Worm (Caenorhabditis elegans) whole organism, L2 larva: Measurements from ENCODE around the gene nkat-1.

Experiments
- C34F6.9 ChIP-seq: fragments of 150-350 bp; optimal IDR thresholded peaks from 2 replicates; lab custom pipeline; 2014; ENCODE audit warnings: missing biosample characterization, missing genetic modification characterization
- F13H6.1 ChIP-seq: sonication (generic microtip); optimal IDR thresholded peaks from 2 replicates; lab custom pipeline; 2016; ENCODE audit warnings: missing genetic modification characterization, missing compliant biosample characterization
- R02D3.7 ChIP-seq: fragments of 150-350 bp; optimal IDR thresholded peaks from 2 replicates; lab custom pipeline; 2014; ENCODE audit warnings: missing biosample characterization, missing genetic modification characterization
- ZK546.5 ChIP-seq: sonication (generic microtip); optimal IDR thresholded peaks from 2 replicates; lab custom pipeline; 2017; ENCODE audit warnings: missing biosample characterization, missing genetic modification characterization
- alr-1 ChIP-seq: fragments of 150-350 bp; optimal IDR thresholded peaks from 2 replicates; lab custom pipeline; 2014; ENCODE audit warnings: missing biosample characterization, missing genetic modification characterization
- aly-2 ChIP-seq: fragments of 150-350 bp; optimal IDR thresholded peaks from 2 replicates; lab custom pipeline; 2014; ENCODE audit warnings: missing biosample characterization, missing genetic modification characterization
- blmp-1 ChIP-seq: sonication (generic microtip); optimal IDR thresholded peaks from 2 replicates; lab custom pipeline; 2017; ENCODE audit warnings: missing genetic modification characterization, mild to moderate bottlenecking, missing compliant biosample characterization, antibody characterized with exemption, moderate library complexity; ENCODE audit not compliant: insufficient read depth
- ceh-16 ChIP-seq: fragments of 150-350 bp; optimal IDR thresholded peaks from 2 replicates; lab custom pipeline; 2014; ENCODE audit warnings: missing biosample characterization, missing genetic modification characterization
- ceh-82 ChIP-seq: fragments of 150-350 bp; optimal IDR thresholded peaks from 2 replicates; lab custom pipeline; 2014; ENCODE audit warnings: missing biosample characterization, missing genetic modification characterization
- egl-27 ChIP-seq: sonication (generic microtip); optimal IDR thresholded peaks from 3 replicates; lab custom pipeline; 2017; ENCODE audit warnings: missing biosample characterization, missing genetic modification reagents, missing genetic modification characterization
- fos-1 ChIP-seq: fragments of 150-350 bp; optimal IDR thresholded peaks from 2 replicates; lab custom pipeline; 2014; ENCODE audit warnings: missing biosample characterization, missing genetic modification characterization
- lin-11 ChIP-seq: fragments of 150-350 bp; sonication (generic microtip); optimal IDR thresholded peaks from 2 replicates; lab custom pipeline; 2014; ENCODE audit warnings: missing biosample characterization, missing genetic modification characterization, inconsistent platforms, mixed read lengths
- lin-13 ChIP-seq: fragments of 150-350 bp; optimal IDR thresholded peaks from 2 replicates; lab custom pipeline; 2014; ENCODE audit warnings: missing biosample characterization, missing genetic modification reagents, missing genetic modification characterization
- lin-39 ChIP-seq: fragments of 150-350 bp; optimal IDR thresholded peaks from 2 replicates; lab custom pipeline; 2014; ENCODE audit warnings: missing biosample characterization, missing genetic modification reagents, missing genetic modification characterization
- mbf-1 ChIP-seq: sonication (generic microtip); optimal IDR thresholded peaks from 2 replicates; lab custom pipeline; 2017; ENCODE audit warnings: missing biosample characterization, missing genetic modification characterization
- mdl-1 ChIP-seq, 2 experiments: fragments of 150-350 bp in 1 of 2; sonication (generic microtip) in 1 of 2; optimal IDR thresholded peaks; 2 replicates each; lab custom pipeline; 2017; ENCODE audit warnings: missing biosample characterization in 2 of 2, missing genetic modification characterization in 2 of 2
- nhr-11 ChIP-seq: fragments of 150-350 bp; optimal IDR thresholded peaks from 2 replicates; lab custom pipeline; 2014; ENCODE audit warnings: missing biosample characterization, missing genetic modification characterization
- nhr-129 ChIP-seq: fragments of 150-350 bp; optimal IDR thresholded peaks from 2 replicates; lab custom pipeline; 2014; ENCODE audit warnings: missing biosample characterization, missing genetic modification characterization
- nhr-21 ChIP-seq: fragments of 150-350 bp; optimal IDR thresholded peaks from 2 replicates; lab custom pipeline; 2014; ENCODE audit warnings: missing biosample characterization, missing genetic modification characterization
- nhr-23 ChIP-seq: fragments of 150-350 bp; optimal IDR thresholded peaks from 2 replicates; lab custom pipeline; 2014; ENCODE audit warnings: missing biosample characterization, missing genetic modification reagents, missing genetic modification characterization
- nhr-237 ChIP-seq: fragments of 150-350 bp; optimal IDR thresholded peaks from 2 replicates; lab custom pipeline; 2014; ENCODE audit warnings: missing biosample characterization, missing genetic modification characterization
- nhr-25 ChIP-seq: fragments of 150-350 bp; sonication (generic microtip); optimal IDR thresholded peaks from 3 replicates; lab custom pipeline; 2014; ENCODE audit warnings: missing biosample characterization, missing genetic modification characterization
- skn-1 ChIP-seq: sonication (generic microtip); optimal IDR thresholded peaks from 2 replicates; lab custom pipeline; 2017; ENCODE audit warnings: missing biosample characterization, missing genetic modification characterization
- sma-3 ChIP-seq: sonication (generic microtip); optimal IDR thresholded peaks from 2 replicates; lab custom pipeline; 2016; ENCODE audit warnings: missing genetic modification reagents, missing genetic modification characterization, missing compliant biosample characterization
- sma-9 ChIP-seq, 2 experiments: fragments of 150-350 bp in 1 of 2; sonication (generic microtip) in 1 of 2; optimal IDR thresholded peaks; 2 replicates each; lab custom pipeline; 2014 to 2016; ENCODE audit warnings: missing genetic modification characterization in 2 of 2, mild to moderate bottlenecking in 1 of 2, missing biosample characterization in 1 of 2, missing compliant biosample characterization in 1 of 2, missing genetic modification reagents in 1 of 2, moderate library complexity in 1 of 2
- snpc-4 ChIP-seq: fragments of 150-350 bp; optimal IDR thresholded peaks from 2 replicates; lab custom pipeline; 2014; ENCODE audit warnings: missing biosample characterization, missing genetic modification characterization
- unc-39 ChIP-seq: fragments of 150-350 bp; optimal IDR thresholded peaks from 2 replicates; lab custom pipeline; 2014; ENCODE audit warnings: missing biosample characterization, missing genetic modification characterization
- unc-62 ChIP-seq: fragments of 150-350 bp; optimal IDR thresholded peaks from 2 replicates; lab custom pipeline; 2014; ENCODE audit warnings: missing biosample characterization, missing genetic modification reagents, missing genetic modification characterization
- zag-1 ChIP-seq: fragments of 150-350 bp; optimal IDR thresholded peaks from 2 replicates; lab custom pipeline; 2014; ENCODE audit warnings: missing biosample characterization, missing genetic modification characterization
- ztf-1 ChIP-seq: fragments of 200-800 bp; sonication (Bioruptor generic); conservative IDR thresholded peaks from 2 replicates; pipeline ENCODE4 v1.3.6; 2022; ENCODE audit warnings: missing genetic modification characterization, missing compliant biosample characterization

Gene nkat-1

ce11 chrX:14140040-14140439 lies at the start of gene nkat-1:
nkat-1 (minus strand) TSS chrX:14140140.
- TF ChIP-seq ZK546.5 (tag; lab: Kevin White, UChicago) (no peak), lin-13 (no peak), lin-39 (tag; lab: Kevin White, UChicago) (no peak), fos-1 (no peak), unc-62 (GFP tag; lab: Kevin White, UChicago) (no peak), ceh-82 (no peak), ztf-1 (GFP tag; lab: Robert Waterston, UW) (no peak), zag-1 (no peak), F13H6.1 (tag; lab: Kevin White, UChicago) (no peak), nhr-21 (tag; lab: Kevin White, UChicago) (no peak)

ce11 chrX:14186466-14186865 lies 46.5 kb upstream of the nkat-1 start, which contains the start of gene ceh-36:
ceh-36 (minus strand) TSS chrX:14186566.
- no peak for TF ChIP-seq ztf-1 (GFP tag; lab: Robert Waterston, UW)
- TF ChIP-seq nhr-129, result no peak
- TF ChIP-seq egl-27, result no peak
- TF ChIP-seq aly-2 (tag; lab: Kevin White, UChicago), result no peak

ce11 chrX:14185631-14186030 lies 45.7 kb upstream of the nkat-1 start:
- TF ChIP-seq nhr-11 (tag; lab: Kevin White, UChicago), result no peak

ce11 chrX:14182514-14182913 lies 42.6 kb upstream of the nkat-1 start:
- TF ChIP-seq snpc-4 (tag; lab: Kevin White, UChicago) (no peak), ceh-82 (no peak)

ce11 chrX:14180151-14180550 lies 40.2 kb upstream of the nkat-1 start, which contains the start of gene C37E2.3:
C37E2.3 (plus strand) TSS chrX:14180451.
- no peak for TF ChIP-seq F13H6.1 (tag; lab: Kevin White, UChicago)
- no peak for TF ChIP-seq sma-9 (GFP tag; optimal IDR thresholded peaks at IDR 0.05; lab: Kevin White, UChicago)
- TF ChIP-seq sma-9 (tag; optimal IDR thresholded peaks at IDR 0.05; lab: Kevin White, UChicago), result no peak
- no peak for TF ChIP-seq unc-39 (tag; lab: Kevin White, UChicago)
- no peak for TF ChIP-seq sma-3 (GFP tag; lab: Kevin White, UChicago)
- TF ChIP-seq C34F6.9 (tag; lab: Kevin White, UChicago), result no peak
- TF ChIP-seq alr-1 (tag; lab: Kevin White, UChicago), result no peak
- TF ChIP-seq blmp-1 (tag; lab: Kevin White, UChicago), result no peak
- TF ChIP-seq skn-1 (tag; lab: Kevin White, UChicago), result no peak
- TF ChIP-seq nhr-23 (tag; lab: Kevin White, UChicago), result no peak
- TF ChIP-seq nhr-21 (tag; lab: Kevin White, UChicago), result no peak

ce11 chrX:14179488-14179887 lies 39.5 kb upstream of the nkat-1 start:
- no peak for TF ChIP-seq R02D3.7
- TF ChIP-seq unc-62 (GFP tag; lab: Kevin White, UChicago), result no peak
- TF ChIP-seq lin-11 (tag; lab: Kevin White, UChicago), result no peak
- TF ChIP-seq zag-1, result no peak
- no peak for TF ChIP-seq lin-39 (tag; lab: Kevin White, UChicago)
- no peak for TF ChIP-seq mbf-1
- no peak for TF ChIP-seq nhr-129
- no peak for TF ChIP-seq ceh-16 (tag; lab: Kevin White, UChicago)
- no peak for TF ChIP-seq nhr-237 (tag; lab: Kevin White, UChicago)
- TF ChIP-seq, all 48 proteins: peak for 0

- TF ChIP-seq nhr-25 (tag; lab: Kevin White, UChicago), result no peak
These were observed 38.7 kb upstream of the nkat-1 start, which contains the start of gene C37E2.10 for ce11 chrX:14178688-14179087. C37E2.10 (plus strand) TSS chrX:14178988.

ce11 chrX:14175740-14176139 lies 35.8 kb upstream of the nkat-1 start, which contains the start of gene C37E2.2:
C37E2.2 (plus strand) TSS chrX:14176040.
- TF ChIP-seq mdl-1 (tag; optimal IDR thresholded peaks at IDR 0.05; lab: Kevin White, UChicago), result no peak
- TF ChIP-seq zag-1, result no peak
- TF ChIP-seq skn-1 (tag; lab: Kevin White, UChicago), result no peak
- no peak for TF ChIP-seq lin-13
